Worm (Caenorhabditis elegans) whole organism, L4 larva: ENCODE data around the gene C27B7.2.

ENCODE experiments used
- nhr-10 ChIP-seq: fragments of 150-350 bp; optimal IDR thresholded peaks from 2 replicates; lab custom pipeline; 2014; ENCODE audit warnings: missing biosample characterization, missing genetic modification characterization
- unc-130 ChIP-seq: sonication (generic microtip); optimal IDR thresholded peaks from 2 replicates; lab custom pipeline; 2016; ENCODE audit warnings: missing genetic modification reagents, missing genetic modification characterization, missing compliant biosample characterization

DNA sequence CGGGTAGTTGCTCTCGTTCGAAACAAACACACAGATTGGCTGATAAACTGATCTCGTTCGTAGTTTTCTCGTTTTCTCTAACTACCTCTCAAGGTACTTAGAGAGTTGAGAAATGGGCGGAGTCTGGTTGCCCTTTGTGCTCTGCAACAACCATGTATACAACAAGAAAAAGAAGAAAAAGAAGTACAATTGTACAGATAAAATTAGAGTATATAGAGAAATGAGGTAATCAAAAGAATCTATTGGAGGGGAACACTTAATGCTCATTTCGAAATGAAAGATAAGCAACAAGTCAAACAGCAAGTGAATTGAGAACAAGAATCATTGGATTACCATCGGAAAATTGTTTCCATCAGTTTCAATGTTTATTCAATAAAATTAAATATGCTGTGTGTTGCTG lies 27.3 kb upstream of the C27B7.2 start, which contains the start of gene C09G9.1:
- TF ChIP-seq unc-130 (GFP tag; lab: Kevin White, UChicago) (no peak), nhr-10 (tag; lab: Kevin White, UChicago) (no peak)
